Worm (Caenorhabditis elegans): ENCODE results near the gene srsx-9.

The srsx-9 gene

ce11 chrV:4937337-4937736, 35.5 kb downstream of the srsx-9 start:
- TF ChIP-seq mep-1 (tag; optimal IDR thresholded peaks at IDR 0.05) = no peak
- no peak for TF ChIP-seq hpl-2 (GFP tag; optimal IDR thresholded peaks at IDR 0.05)
- no peak for TF ChIP-seq C16A3.4 (tag; optimal IDR thresholded peaks at IDR 0.05)
- TF ChIP-seq skn-1 (tag; optimal IDR thresholded peaks at IDR 0.05) = no peak
- no peak for TF ChIP-seq efl-3 (GFP tag; optimal IDR thresholded peaks at IDR 0.05)
- no peak for TF ChIP-seq nhr-85 (tag)

ce11 chrV:4935096-4935495, 37.7 kb downstream of the srsx-9 start:
- TF ChIP-seq pqm-1 (tag; optimal IDR thresholded peaks at IDR 0.05) = peak; percentile 19
- TF ChIP-seq elt-2 (tag; optimal IDR thresholded peaks at IDR 0.05) = peak; percentile 60
- no peak for TF ChIP-seq lsy-2 (tag; optimal IDR thresholded peaks at IDR 0.05)

ce11 chrV:4934406-4934805, 38.4 kb downstream of the srsx-9 start, which contains the start of gene catp-2:
TSS of gene catp-2 (plus strand) at chrV:4934706.
- no peak for TF ChIP-seq hlh-17 (GFP tag; optimal IDR thresholded peaks at IDR 0.05; ENCODE audit: borderline replicate concordance)
- TF ChIP-seq C16A3.4 (tag; optimal IDR thresholded peaks at IDR 0.05) = no peak
- no peak for TF ChIP-seq xbp-1 (tag; optimal IDR thresholded peaks at IDR 0.05)
- no peak for TF ChIP-seq unc-98 (GFP tag; IDR thresholded peaks at IDR 0.05)
- TF ChIP-seq zip-4 (GFP tag; optimal IDR thresholded peaks at IDR 0.05) = no peak
- no peak for TF ChIP-seq lin-15B (tag; optimal IDR thresholded peaks at IDR 0.05)
- no peak for TF ChIP-seq skn-1 (tag; optimal IDR thresholded peaks at IDR 0.05)
- no peak for TF ChIP-seq fkh-8 (tag; optimal IDR thresholded peaks at IDR 0.05)
- TF ChIP-seq ama-1 (optimal IDR thresholded peaks at IDR 0.05) = no peak
- TF ChIP-seq aha-1 (tag; optimal IDR thresholded peaks at IDR 0.05) = no peak
- TF ChIP-seq efl-1 (optimal IDR thresholded peaks at IDR 0.05) = no peak
- no peak for TF ChIP-seq efl-1 (GFP tag; optimal IDR thresholded peaks at IDR 0.05 in 1 of 2)
- TF ChIP-seq alr-1 (tag; optimal IDR thresholded peaks at IDR 0.05; ENCODE audit: borderline replicate concordance) = no peak

- TF ChIP-seq fkh-4 (tag; optimal IDR thresholded peaks at IDR 0.05; ENCODE audit: borderline replicate concordance) = no peak
- TF ChIP-seq Y116A8C.19 (tag; optimal IDR thresholded peaks at IDR 0.05; ENCODE audit: borderline replicate concordance) = no peak
- TF ChIP-seq nhr-20 (tag; optimal IDR thresholded peaks at IDR 0.05) = no peak
- TF ChIP-seq zip-4 (GFP tag; optimal IDR thresholded peaks at IDR 0.05) = no peak
- no peak for TF ChIP-seq pag-3 (tag; optimal IDR thresholded peaks at IDR 0.05; ENCODE audit: borderline replicate concordance, insufficient read depth)
- no peak for TF ChIP-seq lin-39 (tag; optimal IDR thresholded peaks at IDR 0.05)
- TF ChIP-seq lsy-2 (tag; optimal IDR thresholded peaks at IDR 0.05) = no peak
- TF ChIP-seq C16A3.4 (tag; optimal IDR thresholded peaks at IDR 0.05) = no peak
- no peak for TF ChIP-seq hlh-17 (GFP tag; optimal IDR thresholded peaks at IDR 0.05; ENCODE audit: borderline replicate concordance)
- TF ChIP-seq aly-2 (tag; optimal IDR thresholded peaks at IDR 0.05) = no peak
Measured at ce11 chrV:4933268-4933667, 39.6 kb downstream of the srsx-9 start.

ce11 chrV:4932814-4933213, 40.0 kb downstream of the srsx-9 start, which contains the start of gene C02E7.10:
TSS of gene C02E7.10 (minus strand) at chrV:4933045.
- TF ChIP-seq swsn-7 (tag; optimal IDR thresholded peaks at IDR 0.05) (no peak), dsc-1 (tag; optimal IDR thresholded peaks at IDR 0.05) (no peak), elt-2 (tag; optimal IDR thresholded peaks at IDR 0.05) (no peak), sup-37 (GFP tag; optimal IDR thresholded peaks at IDR 0.05) (no peak), fkh-10 (GFP tag; optimal IDR thresholded peaks at IDR 0.05) (no peak), blmp-1 (tag; optimal IDR thresholded peaks at IDR 0.05) (no peak), efl-1 (optimal IDR thresholded peaks at IDR 0.05) (no peak), efl-1 (GFP tag; optimal IDR thresholded peaks at IDR 0.05 in 1 of 2) (no peak), zag-1 (tag; optimal IDR thresholded peaks at IDR 0.05) (no peak), fkh-4 (tag; optimal IDR thresholded peaks at IDR 0.05; ENCODE audit: borderline replicate concordance) (no peak), pqm-1 (tag; optimal IDR thresholded peaks at IDR 0.05) (no peak), nhr-85 (tag) (no peak), lin-39 (tag; optimal IDR thresholded peaks at IDR 0.05) (no peak), ztf-11 (tag; optimal IDR thresholded peaks at IDR 0.05) (no peak), skn-1 (tag; optimal IDR thresholded peaks at IDR 0.05) (no peak), hlh-4 (tag; optimal IDR thresholded peaks at IDR 0.05) (no peak), F16B12.6 (tag; optimal IDR thresholded peaks at IDR 0.05) (no peak), jun-1 (tag; optimal IDR thresholded peaks at IDR 0.05) (no peak), lin-15B (tag; optimal IDR thresholded peaks at IDR 0.05) (no peak)

Measured in whole organism, L1 larva.